Fruit fly (Drosophila melanogaster) whole organism, embryonic: Measurements from ENCODE around the gene Trxr1.

ENCODE experiments used
- Ada2b ChIP-seq: fragments of 200-800 bp; sonication (Bioruptor generic); IDR thresholded peaks from 2 replicates; pipeline ENCODE4 v1.3.6; 2022; ENCODE audit warnings: missing biosample characterization, missing genetic modification characterization
- Blimp-1 ChIP-seq: fragments of 200-800 bp; sonication (Bioruptor generic); optimal IDR thresholded peaks from 3 replicates; lab custom pipeline; 2018; ENCODE audit warnings: missing biosample characterization, missing genetic modification characterization, mild to moderate bottlenecking, moderate library complexity, missing genetic modification reagents
- CG10366 ChIP-seq: fragments of 200-800 bp; sonication (Bioruptor generic); IDR thresholded peaks from 2 replicates; pipeline ENCODE4 v1.3.6; 2022; ENCODE audit warnings: missing biosample characterization, missing genetic modification characterization
- CG11504 ChIP-seq: fragments of 200-800 bp; sonication (Bioruptor generic); optimal IDR thresholded peaks from 3 replicates; lab custom pipeline; 2019; ENCODE audit warnings: missing biosample characterization, mild to moderate bottlenecking, missing genetic modification characterization, moderate library complexity
- CG14441 ChIP-seq: fragments of 200-800 bp; sonication (Bioruptor generic); IDR thresholded peaks from 2 replicates; pipeline ENCODE4 v1.3.6; 2022; ENCODE audit warnings: missing biosample characterization, missing genetic modification characterization
- CG15269 ChIP-seq: fragments of 200-800 bp; sonication (Bioruptor generic); optimal IDR thresholded peaks from 2 replicates; lab custom pipeline; 2018; ENCODE audit warnings: missing biosample characterization, mild to moderate bottlenecking, missing genetic modification characterization, moderate library complexity
- CG1603 ChIP-seq: fragments of 200-800 bp; sonication (Bioruptor generic); optimal IDR thresholded peaks from 2 replicates; lab custom pipeline; 2019; ENCODE audit warnings: missing biosample characterization, mild to moderate bottlenecking, missing genetic modification characterization, moderate library complexity
- CG17359 ChIP-seq: fragments of 200-800 bp; sonication (Bioruptor generic); optimal IDR thresholded peaks from 3 replicates; lab custom pipeline; 2018; ENCODE audit warnings: missing biosample characterization, mild to moderate bottlenecking, missing genetic modification characterization, moderate library complexity
- CG2678 ChIP-seq: fragments of 200-800 bp; sonication (Bioruptor generic); optimal IDR thresholded peaks from 3 replicates; lab custom pipeline; 2019; ENCODE audit warnings: missing biosample characterization, mild to moderate bottlenecking, missing genetic modification characterization, moderate library complexity
- CG32767 ChIP-seq: fragments of 200-800 bp; sonication (Bioruptor generic); IDR thresholded peaks from 2 replicates; pipeline ENCODE4 v1.3.6; 2022; ENCODE audit warnings: missing biosample characterization, missing genetic modification characterization
- CG32772 ChIP-seq: fragments of 200-800 bp; sonication (Bioruptor generic); IDR thresholded peaks from 2 replicates; pipeline ENCODE4 v1.3.6; 2022; ENCODE audit warnings: missing biosample characterization, missing genetic modification characterization
- CG4360 ChIP-seq: fragments of 200-800 bp; sonication (Bioruptor generic); IDR thresholded peaks from 2 replicates; pipeline ENCODE4 v1.3.6; 2022; ENCODE audit warnings: missing biosample characterization, missing genetic modification characterization
- CG6272 ChIP-seq: fragments of 200-800 bp; sonication (Bioruptor generic); IDR thresholded peaks from 2 replicates; pipeline ENCODE4 v1.3.6; 2022; ENCODE audit warnings: missing biosample characterization, missing genetic modification characterization
- CG7839 ChIP-seq: fragments of 200-800 bp; sonication (Bioruptor generic); optimal IDR thresholded peaks from 3 replicates; lab custom pipeline; 2018; ENCODE audit warnings: missing biosample characterization, mild to moderate bottlenecking, missing genetic modification characterization, moderate library complexity
- CG9817 ChIP-seq: fragments of 200-800 bp; sonication (Bioruptor generic); optimal IDR thresholded peaks from 2 replicates; lab custom pipeline; 2018; ENCODE audit warnings: missing biosample characterization, mild to moderate bottlenecking, missing genetic modification characterization, moderate library complexity
- Drgx ChIP-seq: fragments of 200-800 bp; sonication (Bioruptor generic); IDR thresholded peaks from 2 replicates; pipeline ENCODE4 v1.3.6; 2022; ENCODE audit warnings: missing biosample characterization, missing genetic modification characterization
- E2f2 ChIP-seq: fragments of 200-800 bp; sonication (Bioruptor generic); IDR thresholded peaks from 2 replicates; pipeline ENCODE4 v1.3.6; 2022; ENCODE audit warnings: missing biosample characterization, missing genetic modification characterization
- H15 ChIP-seq: fragments of 200-800 bp; sonication (Bioruptor generic); IDR thresholded peaks from 3 replicates; pipeline ENCODE4 v1.3.6; 2022; ENCODE audit warnings: missing biosample characterization, missing genetic modification characterization
- H2.0 ChIP-seq: fragments of 200-800 bp; sonication (Bioruptor generic); IDR thresholded peaks from 2 replicates; pipeline ENCODE4 v1.3.6; 2022; ENCODE audit warnings: missing biosample characterization, missing genetic modification characterization
- Hr51 ChIP-seq, 2 experiments: fragments of 200-800 bp; sonication (Bioruptor generic); optimal IDR thresholded peaks; 2 replicates in 1 of 2; 3 replicates in 1 of 2; lab custom pipeline; 2016 to 2018; ENCODE audit warnings: missing biosample characterization in 2 of 2, missing genetic modification characterization in 2 of 2, mild to moderate bottlenecking in 1 of 2, moderate library complexity in 1 of 2
- Med ChIP-seq: fragments of 200-800 bp; sonication (Bioruptor generic); peaks from one replicate; lab custom pipeline; 2016; ENCODE audit warnings: missing biosample characterization, missing genetic modification characterization, mild to moderate bottlenecking, inconsistent platforms, moderate library complexity
- Ptx1 ChIP-seq: fragments of 200-800 bp; sonication (Bioruptor generic); IDR thresholded peaks from 2 replicates; pipeline ENCODE4 v1.3.6; 2022; ENCODE audit warnings: missing biosample characterization, missing genetic modification characterization
- Rx ChIP-seq: fragments of 200-800 bp; sonication (Bioruptor generic); IDR thresholded peaks from 2 replicates; pipeline ENCODE4 v1.3.6; 2022; ENCODE audit warnings: missing biosample characterization, missing genetic modification characterization
- Sox102F ChIP-seq: fragments of 200-800 bp; sonication (Bioruptor generic); optimal IDR thresholded peaks from 2 replicates; lab custom pipeline; 2018; ENCODE audit warnings: missing biosample characterization, mild to moderate bottlenecking, missing genetic modification characterization, moderate library complexity
- ara ChIP-seq: fragments of 200-800 bp; sonication (Bioruptor generic); IDR thresholded peaks from 2 replicates; pipeline ENCODE4 v1.3.6; 2022; ENCODE audit warnings: missing biosample characterization, missing genetic modification characterization
- ci ChIP-seq: fragments of 200-800 bp; sonication (Bioruptor generic); IDR thresholded peaks from 3 replicates; pipeline ENCODE4 v1.3.6; 2022; ENCODE audit warnings: missing biosample characterization, missing genetic modification characterization
- corto ChIP-seq: fragments of 200-800 bp; sonication (Bioruptor generic); optimal IDR thresholded peaks from 2 replicates; lab custom pipeline; 2016; ENCODE audit warnings: missing biosample characterization, mild to moderate bottlenecking, missing genetic modification characterization, moderate library complexity
- dmrt99B ChIP-seq: fragments of 200-800 bp; sonication (Bioruptor generic); optimal IDR thresholded peaks from 2 replicates; lab custom pipeline; 2018; ENCODE audit warnings: missing biosample characterization, mild to moderate bottlenecking, missing genetic modification characterization, moderate library complexity
- esg ChIP-seq: fragments of 200-800 bp; sonication (Bioruptor generic); conservative IDR thresholded peaks from 2 replicates; pipeline ENCODE4 v1.3.6; 2022; ENCODE audit warnings: missing biosample characterization, missing genetic modification characterization
- fru ChIP-seq: fragments of >200 bp; optimal IDR thresholded peaks from 2 replicates; lab custom pipeline; 2017
- gem ChIP-seq: fragments of 200-800 bp; sonication (Bioruptor generic); optimal IDR thresholded peaks from 2 replicates; lab custom pipeline; 2019; ENCODE audit warnings: missing biosample characterization, mild to moderate bottlenecking, missing genetic modification characterization, moderate library complexity
- hkb ChIP-seq, 2 experiments: fragments of 200-800 bp in 1 of 2; fragments of >200 bp in 1 of 2; sonication (Bioruptor generic) in 1 of 2; IDR thresholded peaks in 1 of 2; optimal IDR thresholded peaks in 1 of 2; 2 replicates each; pipeline versions ENCODE4 v1.3.6 to Lab custom; 2017 to 2022; ENCODE audit warnings: missing biosample characterization in 1 of 2, missing genetic modification characterization in 1 of 2
- lmd ChIP-seq: fragments of 200-800 bp; sonication (Bioruptor generic); IDR thresholded peaks from 2 replicates; pipeline ENCODE4 v1.3.6; 2022; ENCODE audit warnings: missing biosample characterization, missing genetic modification characterization
- pfk ChIP-seq: fragments of 200-800 bp; sonication (Bioruptor generic); optimal IDR thresholded peaks from 2 replicates; lab custom pipeline; 2018; ENCODE audit warnings: missing biosample characterization, mild to moderate bottlenecking, missing genetic modification characterization, moderate library complexity
- phol ChIP-seq: fragments of 200-800 bp; sonication (Bioruptor generic); optimal IDR thresholded peaks from 3 replicates; lab custom pipeline; 2018; ENCODE audit warnings: missing biosample characterization, mild to moderate bottlenecking, missing genetic modification characterization, moderate library complexity
- pros ChIP-seq: fragments of 200-800 bp; sonication (Bioruptor generic); optimal IDR thresholded peaks from 3 replicates; lab custom pipeline; 2019; ENCODE audit warnings: missing biosample characterization, mild to moderate bottlenecking, missing genetic modification characterization, moderate library complexity
- scrt ChIP-seq: fragments of 200-800 bp; sonication (Bioruptor generic); optimal IDR thresholded peaks from 2 replicates; lab custom pipeline; 2018; ENCODE audit warnings: missing biosample characterization, mild to moderate bottlenecking, missing genetic modification characterization, moderate library complexity
- sens ChIP-seq: fragments of 200-800 bp; sonication (Bioruptor generic); peaks from one replicate; lab custom pipeline; 2016; ENCODE audit warnings: missing biosample characterization, missing genetic modification characterization
- seq ChIP-seq: fragments of 200-800 bp; sonication (Bioruptor generic); IDR thresholded peaks from 2 replicates; pipeline ENCODE4 v1.3.6; 2022; ENCODE audit warnings: missing biosample characterization, missing genetic modification characterization
- slbo ChIP-seq: fragments of 200-800 bp; sonication (Bioruptor generic); IDR thresholded peaks from 2 replicates; pipeline ENCODE4 v1.3.6; 2022; ENCODE audit warnings: missing biosample characterization, missing genetic modification characterization
- tgo ChIP-seq: fragments of 200-800 bp; sonication (Bioruptor generic); IDR thresholded peaks from 3 replicates; pipeline ENCODE4 v1.3.6; 2022; ENCODE audit warnings: missing biosample characterization, missing genetic modification characterization
- toy ChIP-seq: fragments of 200-800 bp; sonication (Bioruptor generic); IDR thresholded peaks from 2 replicates; pipeline ENCODE4 v1.3.6; 2022; ENCODE audit warnings: missing biosample characterization, missing genetic modification characterization

Trxr1 gene

DNA sequence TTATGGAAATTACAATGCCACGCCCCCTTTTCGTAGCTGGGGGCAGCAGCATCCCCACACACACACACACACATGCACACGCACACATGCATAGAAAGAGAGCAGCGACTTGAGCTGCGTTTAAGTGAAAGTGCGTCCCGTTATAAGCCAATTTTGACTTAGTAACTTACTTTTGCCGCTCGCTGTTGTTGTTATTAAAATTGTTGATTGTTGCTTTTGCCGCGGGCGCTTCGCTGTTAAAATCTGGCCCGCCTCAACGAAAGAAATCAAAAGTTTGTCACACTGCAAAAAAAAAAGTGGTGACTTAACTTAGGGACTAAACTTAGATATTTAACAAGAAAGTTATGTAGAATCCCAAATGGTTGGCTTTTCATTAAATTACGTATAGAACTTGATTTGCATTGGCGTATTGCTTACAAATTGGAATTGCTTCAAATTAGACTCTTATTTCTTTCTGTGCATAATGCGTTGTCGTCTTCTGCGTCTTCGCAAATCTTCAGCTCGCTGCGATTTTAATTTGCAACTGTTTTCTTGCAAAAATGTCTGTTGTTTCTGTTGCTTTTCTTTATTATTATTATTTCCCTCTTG, 12.5 kb downstream of the Trxr1 start (continued):
- TF ChIP-seq Ada2b (GFP tag; lab: Robert Waterston, UW) (0 out of 2 replicates have a peak, but pooled peaks have one; percentile 17), CG17359 (tag; lab: Kevin White, UChicago) (peak; percentile 30), Ptx1 (peak; percentile 51), CG15269 (tag; lab: Kevin White, UChicago) (peak; percentile 2), sens (GFP tag; lab: Kevin White, UChicago) (peak; percentile 62), esg (GFP tag; lab: Robert Waterston, UW) (peak; percentile 18; the same call in 1 of the 2 replicates), slbo (peak; percentile 41; the same call in 1 of the 2 replicates), CG32767 (GFP tag; lab: Robert Waterston, UW) (0 out of 2 replicates have a peak, but pooled peaks have one; percentile 21), phol (peak; percentile 6), Sox102F (GFP tag; lab: Kevin White, UChicago) (peak; percentile 36), pfk (GFP tag; lab: Kevin White, UChicago) (no peak), H15 (GFP tag; lab: Robert Waterston, UW) (no peak), gem (tag; lab: Kevin White, UChicago) (peak; percentile 46), lmd (GFP tag; lab: Robert Waterston, UW) (peak; percentile 23; the same call in 1 of the 2 replicates), pros (GFP tag; lab: Kevin White, UChicago) (no peak), CG32772 (0 out of 2 replicates have a peak, but pooled peaks have one; percentile 27), tgo (0 out of 3 replicates have a peak, but pooled peaks have one; percentile 27), ara (GFP tag; lab: Robert Waterston, UW) (0 out of 2 replicates have a peak, but pooled peaks have one; percentile 27), hkb (optimal IDR thresholded peaks at IDR 0.05; lab: Kevin White, UChicago) (no peak), hkb (GFP tag; IDR thresholded peaks at IDR 0.05; lab: Robert Waterston, UW) (peak; percentile 42; the same call in 1 of the 2 replicates), CG11504 (tag; lab: Kevin White, UChicago) (peak; percentile 50), CG7839 (peak; percentile 4), CG14441 (GFP tag; lab: Robert Waterston, UW) (peak; percentile 13; the same call in 1 of the 2 replicates), fru (lab: Kevin White, UChicago) (no peak), dmrt99B (tag; lab: Kevin White, UChicago) (peak; percentile 48), Blimp-1 (GFP tag; lab: Kevin White, UChicago) (peak; percentile 77), Rx (GFP tag; lab: Robert Waterston, UW) (0 out of 2 replicates have a peak, but pooled peaks have one; percentile 6), Med (GFP tag; lab: Kevin White, UChicago) (peak; percentile 30), Hr51 (GFP tag; optimal IDR thresholded peaks at IDR 0.05; lab: Kevin White, UChicago) (peak in 1 of 2 experiments; percentile 38), toy (GFP tag; lab: Robert Waterston, UW) (no peak), CG10366 (peak; percentile 27; the same call in 1 of the 2 replicates), H2.0 (GFP tag; lab: Robert Waterston, UW) (peak; percentile 43; the same call in 1 of the 2 replicates), scrt (no peak), corto (no peak), CG2678 (tag; lab: Kevin White, UChicago) (peak; percentile 42), CG9817 (tag; lab: Kevin White, UChicago) (no peak), CG4360 (GFP tag; lab: Robert Waterston, UW) (0 out of 2 replicates have a peak, but pooled peaks have one; percentile 6), ci (GFP tag; lab: Robert Waterston, UW) (peak; percentile 67; the same call in 2 of the 3 replicates), seq (GFP tag; lab: Robert Waterston, UW) (0 out of 2 replicates have a peak, but pooled peaks have one; percentile 31), Drgx (GFP tag; lab: Robert Waterston, UW) (peak; percentile 57; the same call in 1 of the 2 replicates), CG6272 (GFP tag; lab: Robert Waterston, UW) (no peak), CG1603 (peak; percentile 14), E2f2 (GFP tag; lab: Robert Waterston, UW) (peak; percentile 13; the same call in 1 of the 2 replicates)
